Fruit fly (Drosophila melanogaster) whole organism, wandering third instar larva: ENCODE measurements around the gene Snoo.

Experiments
- Dfd ChIP-seq: fragments of >200 bp; optimal IDR thresholded peaks from 2 replicates; lab custom pipeline; 2017; ENCODE audit warnings: missing biosample characterization, missing genetic modification characterization
- GATAd ChIP-seq: sonication (Bioruptor generic); optimal IDR thresholded peaks from 2 replicates; lab custom pipeline; 2016; ENCODE audit warnings: missing biosample characterization, missing genetic modification characterization
- Hr83 ChIP-seq: fragments of 200-300 bp; sonication (Bioruptor generic); optimal IDR thresholded peaks from 2 replicates; lab custom pipeline; 2016; ENCODE audit warnings: missing biosample characterization, mild to moderate bottlenecking, missing genetic modification characterization, moderate library complexity; ENCODE audit not compliant: poor library complexity, severe bottlenecking
- brk ChIP-seq: fragments of 200-800 bp; sonication (Bioruptor generic); optimal IDR thresholded peaks from 2 replicates; lab custom pipeline; 2016; ENCODE audit warnings: missing biosample characterization, mild to moderate bottlenecking, missing genetic modification characterization
- foxo ChIP-seq, 2 experiments: fragments of 200-800 bp; sonication (Bioruptor generic); optimal IDR thresholded peaks; 2 replicates in 1 of 2; 3 replicates in 1 of 2; lab custom pipeline; 2016 to 2017; ENCODE audit warnings: missing biosample characterization in 2 of 2, missing genetic modification characterization in 2 of 2
- fru ChIP-seq: fragments of 200-800 bp; sonication (Bioruptor generic); optimal IDR thresholded peaks from 3 replicates; lab custom pipeline; 2016; ENCODE audit warnings: missing biosample characterization, mild to moderate bottlenecking, missing genetic modification characterization
- lola ChIP-seq: fragments of >200 bp; optimal IDR thresholded peaks from 2 replicates; lab custom pipeline; 2017; ENCODE audit warnings: missing biosample characterization, missing genetic modification characterization
- psq ChIP-seq: fragments of 200-800 bp; sonication (Bioruptor generic); optimal IDR thresholded peaks from 3 replicates; lab custom pipeline; 2017; ENCODE audit warnings: missing biosample characterization, mild to moderate bottlenecking, missing genetic modification characterization, moderate library complexity
- rgr ChIP-seq: fragments of 200-800 bp; sonication (Bioruptor generic); optimal IDR thresholded peaks from 3 replicates; lab custom pipeline; 2016; ENCODE audit warnings: missing biosample characterization, mild to moderate bottlenecking, missing genetic modification characterization
- sv ChIP-seq: fragments of 200-800 bp; sonication (Bioruptor generic); optimal IDR thresholded peaks from 3 replicates; lab custom pipeline; 2016; ENCODE audit warnings: missing biosample characterization, missing genetic modification characterization
- usp ChIP-seq: fragments of >200 bp; optimal IDR thresholded peaks from 2 replicates; lab custom pipeline; 2017; ENCODE audit warnings: missing biosample characterization, missing genetic modification characterization

DNA sequence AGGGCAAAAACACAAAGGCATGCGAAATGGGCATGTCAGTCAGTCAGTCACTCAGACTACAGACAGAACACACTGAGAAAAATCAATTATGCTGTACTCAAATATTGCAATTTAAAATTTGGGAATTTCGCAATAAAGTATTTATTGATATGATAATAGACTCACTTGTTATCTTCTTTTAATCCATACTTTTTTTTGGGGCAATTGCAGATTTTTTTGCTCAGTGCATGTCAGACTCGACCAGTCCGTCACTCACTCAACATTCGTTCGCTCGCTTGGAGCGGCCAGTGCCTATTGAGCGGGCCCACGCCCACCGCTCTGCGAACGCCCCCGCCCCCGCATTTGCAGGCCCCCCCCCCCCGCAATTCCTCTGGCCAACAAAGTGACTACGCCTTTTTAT is 67.6 kb downstream of the Snoo start:
- TF ChIP-seq GATAd (GFP tag; lab: Kevin White, UChicago) (peak; percentile 54), fru (peak; percentile 94), usp (GFP tag; lab: Kevin White, UChicago) (no peak), psq (GFP tag; lab: Kevin White, UChicago) (peak; percentile 91), Hr83 (GFP tag; lab: Kevin White, UChicago) (no peak), brk (peak; percentile 86), lola (GFP tag; lab: Kevin White, UChicago) (no peak), foxo (GFP tag; optimal IDR thresholded peaks at IDR 0.05; lab: Kevin White, UChicago) (peak in 1 of 2 experiments; percentile 95), sv (GFP tag; lab: Kevin White, UChicago) (peak; percentile 31), Dfd (no peak), rgr (peak; percentile 96)
